Worm (Caenorhabditis elegans): ENCODE data around the gene F38A5.8.

Gene F38A5.8

DNA sequence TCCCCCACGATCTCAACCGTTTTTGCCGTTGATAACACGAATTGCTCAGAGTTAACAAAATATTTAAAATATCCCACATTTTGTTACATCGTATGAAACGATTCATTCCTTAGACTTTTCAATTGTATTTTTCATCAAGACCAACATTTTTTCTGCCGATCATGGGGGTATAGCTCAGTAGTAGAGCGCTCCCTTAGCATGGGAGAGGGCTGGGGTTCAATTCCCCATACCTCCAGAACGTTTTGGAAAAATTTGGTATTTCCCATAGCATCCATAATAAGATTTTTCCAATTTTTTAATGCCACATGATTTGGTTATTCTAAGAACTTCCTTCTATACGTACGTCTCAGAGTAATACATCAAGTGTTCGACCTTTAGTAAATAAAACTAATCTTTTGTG is 37.5 kb upstream of the F38A5.8 start:
- TF ChIP-seq B0310.2 (tag; optimal IDR thresholded peaks at IDR 0.05) (no peak), sea-1 (GFP tag; conservative IDR thresholded peaks at IDR 0.05) (no peak), ceh-13 (GFP tag; optimal IDR thresholded peaks at IDR 0.05) (no peak), ceh-36 (tag; optimal IDR thresholded peaks at IDR 0.05) (no peak), hmbx-1 (tag; optimal IDR thresholded peaks at IDR 0.05) (no peak), hmg-4 (GFP tag; optimal IDR thresholded peaks at IDR 0.05) (no peak), tbx-11 (GFP tag; IDR thresholded peaks at IDR 0.05) (no peak), pes-1 (GFP tag; IDR thresholded peaks at IDR 0.05) (no peak), flt-1 (GFP tag; IDR thresholded peaks at IDR 0.05) (no peak), scrt-1 (GFP tag; IDR thresholded peaks at IDR 0.05) (no peak), aly-1 (tag; optimal IDR thresholded peaks at IDR 0.05) (no peak), tra-4 (tag; optimal IDR thresholded peaks at IDR 0.05) (no peak), tbx-37 (GFP tag; conservative IDR thresholded peaks at IDR 0.05) (no peak), F13C5.2 (tag; optimal IDR thresholded peaks at IDR 0.05) (no peak), hnd-1 (tag; optimal IDR thresholded peaks at IDR 0.05) (no peak), ama-1 (optimal IDR thresholded peaks at IDR 0.05) (no peak), ets-7 (tag; optimal IDR thresholded peaks at IDR 0.05) (no peak)

ce11 chrIV:6565605-6566004 is 33.9 kb upstream of the F38A5.8 start:
- no peak for TF ChIP-seq scrt-1 (GFP tag; IDR thresholded peaks at IDR 0.05)
- TF ChIP-seq ceh-13 (GFP tag; optimal IDR thresholded peaks at IDR 0.05), result no peak
- TF ChIP-seq B0310.2 (tag; optimal IDR thresholded peaks at IDR 0.05), result no peak
- no peak for TF ChIP-seq sea-1 (GFP tag; conservative IDR thresholded peaks at IDR 0.05)
- no peak for TF ChIP-seq tbx-11 (GFP tag; IDR thresholded peaks at IDR 0.05)
- TF ChIP-seq hmbx-1 (tag; optimal IDR thresholded peaks at IDR 0.05), result no peak
- no peak for TF ChIP-seq flt-1 (GFP tag; IDR thresholded peaks at IDR 0.05)
- no peak for TF ChIP-seq ama-1 (optimal IDR thresholded peaks at IDR 0.05)
- no peak for TF ChIP-seq pes-1 (GFP tag; IDR thresholded peaks at IDR 0.05)
- TF ChIP-seq hnd-1 (tag; optimal IDR thresholded peaks at IDR 0.05), result no peak
- TF ChIP-seq hmg-4 (GFP tag; optimal IDR thresholded peaks at IDR 0.05), result no peak
- no peak for TF ChIP-seq F13C5.2 (tag; optimal IDR thresholded peaks at IDR 0.05)
- no peak for TF ChIP-seq tbx-37 (GFP tag; conservative IDR thresholded peaks at IDR 0.05)
- TF ChIP-seq aly-1 (tag; optimal IDR thresholded peaks at IDR 0.05), result no peak
- TF ChIP-seq ets-7 (tag; optimal IDR thresholded peaks at IDR 0.05), result no peak
- TF ChIP-seq ceh-36 (tag; optimal IDR thresholded peaks at IDR 0.05), result no peak
- no peak for TF ChIP-seq tra-4 (tag; optimal IDR thresholded peaks at IDR 0.05)

DNA sequence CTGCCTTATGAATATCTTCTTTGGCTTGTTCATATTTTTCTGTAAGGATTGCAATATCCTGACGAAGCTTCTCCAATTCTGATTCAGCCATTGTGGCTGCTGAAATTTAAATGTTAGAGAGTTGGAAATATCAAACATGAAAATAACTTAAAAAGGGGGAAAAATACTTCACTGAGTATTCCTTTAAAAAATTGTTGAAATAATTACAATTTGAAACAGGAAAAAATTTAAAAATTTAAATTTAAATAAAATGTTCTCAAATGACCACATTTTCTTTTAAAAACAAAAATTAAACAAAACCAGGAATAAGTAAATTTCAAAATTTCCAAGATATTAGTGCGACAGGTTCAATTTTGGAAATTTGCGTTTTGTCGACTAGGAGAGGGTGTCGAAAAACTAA is 27.3 kb upstream of the F38A5.8 start, which contains the start of gene bicd-1:
Gene bicd-1, minus strand, starts transcription at position 101 of the 400 bp plus-strand sequence.
- TF ChIP-seq pes-1 (GFP tag; IDR thresholded peaks at IDR 0.05) (no peak), tbx-11 (GFP tag; IDR thresholded peaks at IDR 0.05) (no peak), ceh-36 (tag; optimal IDR thresholded peaks at IDR 0.05) (no peak), ceh-13 (GFP tag; optimal IDR thresholded peaks at IDR 0.05) (no peak), tbx-37 (GFP tag; conservative IDR thresholded peaks at IDR 0.05) (no peak), sea-1 (GFP tag; conservative IDR thresholded peaks at IDR 0.05) (no peak), F13C5.2 (tag; optimal IDR thresholded peaks at IDR 0.05) (no peak), aly-1 (tag; optimal IDR thresholded peaks at IDR 0.05) (no peak), hmbx-1 (tag; optimal IDR thresholded peaks at IDR 0.05) (no peak), ama-1 (optimal IDR thresholded peaks at IDR 0.05) (no peak), flt-1 (GFP tag; IDR thresholded peaks at IDR 0.05) (no peak), B0310.2 (tag; optimal IDR thresholded peaks at IDR 0.05) (no peak), tra-4 (tag; optimal IDR thresholded peaks at IDR 0.05) (no peak), hnd-1 (tag; optimal IDR thresholded peaks at IDR 0.05) (no peak), hmg-4 (GFP tag; optimal IDR thresholded peaks at IDR 0.05) (no peak), ets-7 (tag; optimal IDR thresholded peaks at IDR 0.05) (no peak), scrt-1 (GFP tag; IDR thresholded peaks at IDR 0.05) (no peak)

- TF ChIP-seq hmbx-1 (tag; optimal IDR thresholded peaks at IDR 0.05) (no peak), flt-1 (GFP tag; IDR thresholded peaks at IDR 0.05) (no peak), tbx-37 (GFP tag; conservative IDR thresholded peaks at IDR 0.05) (no peak), hmg-4 (GFP tag; optimal IDR thresholded peaks at IDR 0.05) (no peak), ets-7 (tag; optimal IDR thresholded peaks at IDR 0.05) (no peak), ceh-36 (tag; optimal IDR thresholded peaks at IDR 0.05) (no peak), tra-4 (tag; optimal IDR thresholded peaks at IDR 0.05) (no peak), hnd-1 (tag; optimal IDR thresholded peaks at IDR 0.05) (no peak), ceh-13 (GFP tag; optimal IDR thresholded peaks at IDR 0.05) (no peak), ama-1 (optimal IDR thresholded peaks at IDR 0.05) (no peak), pes-1 (GFP tag; IDR thresholded peaks at IDR 0.05) (no peak), tbx-11 (GFP tag; IDR thresholded peaks at IDR 0.05) (no peak), scrt-1 (GFP tag; IDR thresholded peaks at IDR 0.05) (no peak), aly-1 (tag; optimal IDR thresholded peaks at IDR 0.05) (no peak), B0310.2 (tag; optimal IDR thresholded peaks at IDR 0.05) (no peak), sea-1 (GFP tag; conservative IDR thresholded peaks at IDR 0.05) (no peak), F13C5.2 (tag; optimal IDR thresholded peaks at IDR 0.05) (no peak)
Observed at ce11 chrIV:6572655-6573054, 26.9 kb upstream of the F38A5.8 start.

DNA sequence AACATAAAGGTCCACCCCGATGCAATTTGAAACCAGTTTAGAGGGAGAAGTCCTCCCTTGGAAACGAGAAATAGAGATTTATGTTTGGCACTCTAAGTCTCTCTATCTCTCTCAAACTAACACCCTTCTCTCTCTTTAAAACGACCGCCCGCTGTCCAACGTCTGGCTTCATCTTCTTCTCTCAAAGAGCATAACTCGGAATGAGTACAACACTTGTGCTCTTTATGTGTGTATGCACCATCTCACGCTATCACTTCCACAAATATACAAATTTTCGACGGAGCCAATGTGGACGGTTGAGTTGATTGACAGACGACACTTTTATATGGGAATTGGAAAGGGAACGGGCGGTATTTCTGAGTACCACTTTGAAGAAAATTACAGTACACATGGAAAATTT is 25.2 kb upstream of the F38A5.8 start:
- TF ChIP-seq F13C5.2 (tag; optimal IDR thresholded peaks at IDR 0.05) (no peak), hmg-4 (GFP tag; optimal IDR thresholded peaks at IDR 0.05) (no peak)

DNA sequence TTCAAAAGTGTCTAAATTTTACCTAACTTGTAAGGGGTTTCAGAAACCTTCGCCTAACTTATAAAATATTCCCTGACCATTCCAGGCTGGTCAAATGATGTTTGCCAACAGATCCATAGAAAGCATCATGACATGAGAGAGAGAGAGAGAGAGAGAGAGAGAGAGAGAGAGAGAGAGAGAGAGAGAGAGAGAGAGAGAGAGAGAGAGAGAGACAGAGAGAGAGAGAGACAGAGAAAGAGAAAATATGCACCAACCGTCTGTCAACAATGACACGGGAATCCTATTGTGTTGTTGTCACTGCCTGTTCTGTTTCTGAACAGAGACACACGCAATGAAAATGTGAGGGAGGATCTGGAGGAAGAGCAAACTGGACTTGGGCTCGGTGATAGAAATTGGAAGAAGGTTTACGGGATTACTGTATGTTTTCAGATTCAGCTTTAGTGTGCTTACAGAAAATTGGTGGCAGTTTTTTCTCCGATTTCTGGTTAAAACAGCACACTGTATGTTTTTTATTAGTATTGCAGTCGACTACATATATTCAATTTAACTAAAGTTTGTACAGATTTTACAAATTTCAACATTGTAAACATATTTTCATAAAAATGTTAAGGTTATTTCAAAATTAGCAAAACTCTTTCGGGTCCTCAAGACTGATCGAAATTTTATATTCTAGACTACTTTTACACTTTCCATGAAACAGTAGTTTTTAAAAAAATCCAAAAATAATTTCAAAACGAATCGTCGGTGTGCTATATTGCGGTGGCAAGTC is 23.4 kb upstream of the F38A5.8 start:
- TF ChIP-seq tra-4 (tag; optimal IDR thresholded peaks at IDR 0.05) (no peak), sea-1 (GFP tag; conservative IDR thresholded peaks at IDR 0.05) (no peak), pes-1 (GFP tag; IDR thresholded peaks at IDR 0.05) (no peak), ceh-13 (GFP tag; optimal IDR thresholded peaks at IDR 0.05) (no peak), tbx-11 (GFP tag; IDR thresholded peaks at IDR 0.05) (no peak), ets-7 (tag; optimal IDR thresholded peaks at IDR 0.05) (no peak), hnd-1 (tag; optimal IDR thresholded peaks at IDR 0.05) (no peak), scrt-1 (GFP tag; IDR thresholded peaks at IDR 0.05) (no peak), aly-1 (tag; optimal IDR thresholded peaks at IDR 0.05) (no peak), B0310.2 (tag; optimal IDR thresholded peaks at IDR 0.05) (no peak), hmg-4 (GFP tag; optimal IDR thresholded peaks at IDR 0.05) (no peak), F13C5.2 (tag; optimal IDR thresholded peaks at IDR 0.05) (no peak), tbx-37 (GFP tag; conservative IDR thresholded peaks at IDR 0.05) (no peak), flt-1 (GFP tag; IDR thresholded peaks at IDR 0.05) (no peak), hmbx-1 (tag; optimal IDR thresholded peaks at IDR 0.05) (no peak), ama-1 (optimal IDR thresholded peaks at IDR 0.05) (no peak)
